Fruit fly (Drosophila melanogaster) whole organism, embryonic: Measurements from ENCODE around the gene dsx.

Experiments used
- CG17361 ChIP-seq: fragments of 200-800 bp; sonication (Bioruptor generic); IDR thresholded peaks from 3 replicates; pipeline ENCODE4 v1.3.6; 2022; ENCODE audit warnings: missing biosample characterization, missing genetic modification characterization
- CG3726 ChIP-seq: fragments of 200-800 bp; sonication (Bioruptor generic); IDR thresholded peaks from 3 replicates; pipeline ENCODE4, ENCODE4 v1.3.6; 2022; ENCODE audit warnings: missing biosample characterization, missing genetic modification characterization
- CG4707 ChIP-seq: fragments of 200-800 bp; sonication (Bioruptor generic); optimal IDR thresholded peaks from 2 replicates; lab custom pipeline; 2018; ENCODE audit warnings: missing biosample characterization, mild to moderate bottlenecking, missing genetic modification characterization, moderate library complexity
- CG6854 ChIP-seq: fragments of 200-800 bp; sonication (Bioruptor generic); optimal IDR thresholded peaks from 3 replicates; lab custom pipeline; 2017; ENCODE audit warnings: missing biosample characterization, mild to moderate bottlenecking, missing genetic modification characterization

DNA sequence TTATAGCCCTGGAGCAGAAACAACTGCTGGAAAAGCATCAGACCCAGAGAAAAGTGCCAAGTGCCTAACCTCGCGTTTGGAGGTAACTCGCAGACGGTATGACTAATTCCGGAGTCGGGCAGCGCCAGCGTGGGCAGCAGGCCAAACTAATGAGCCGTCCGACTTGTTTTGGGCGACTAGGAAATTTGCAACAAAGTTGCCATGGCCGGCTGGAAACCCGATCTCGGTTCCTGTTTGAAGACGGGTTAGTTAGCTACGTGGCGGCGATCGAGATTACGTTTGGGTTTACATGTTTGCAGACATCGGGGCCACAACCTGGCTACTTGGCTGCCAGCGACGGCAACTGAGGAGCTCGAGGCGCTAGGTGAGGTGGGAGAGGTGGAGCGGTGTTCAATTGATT lies 10.2 kb downstream of the dsx start:
- no peak for TF ChIP-seq CG3726 (GFP tag; lab: Robert Waterston, UW)
- TF ChIP-seq CG6854 (GFP tag; lab: Kevin White, UChicago), result no peak
- TF ChIP-seq CG17361, result no peak
- TF ChIP-seq CG4707 (GFP tag; lab: Kevin White, UChicago), result no peak
